Worm (Caenorhabditis elegans): ENCODE measurements around the gene sedl-1.

Gene sedl-1

ce11 chrX:1454385-1454784 is 14.3 kb upstream of the sedl-1 start (continued):
- no peak for TF ChIP-seq elt-4 (tag; optimal IDR thresholded peaks at IDR 0.05)
- peak; percentile 31 for TF ChIP-seq pax-1 (tag; optimal IDR thresholded peaks at IDR 0.05)
- TF ChIP-seq ceh-24 (tag; optimal IDR thresholded peaks at IDR 0.05) = no peak
- TF ChIP-seq ceh-18 (tag; optimal IDR thresholded peaks at IDR 0.05) = peak; percentile 82
- peak; percentile 82 for TF ChIP-seq rnt-1 (tag; optimal IDR thresholded peaks at IDR 0.05)
- no peak for TF ChIP-seq hlh-13 (GFP tag; optimal IDR thresholded peaks at IDR 0.05)
- TF ChIP-seq pat-9 (tag; optimal IDR thresholded peaks at IDR 0.05) = no peak

ce11 chrX:1453770-1454169 is 13.7 kb upstream of the sedl-1 start, which contains the start of gene cebp-1:
TSS of gene cebp-1 (minus strand) at chrX:1453868.
- TF ChIP-seq elt-2 (tag; optimal IDR thresholded peaks at IDR 0.05) = peak; percentile 12
- no peak for TF ChIP-seq npax-4 (tag; optimal IDR thresholded peaks at IDR 0.05)

DNA sequence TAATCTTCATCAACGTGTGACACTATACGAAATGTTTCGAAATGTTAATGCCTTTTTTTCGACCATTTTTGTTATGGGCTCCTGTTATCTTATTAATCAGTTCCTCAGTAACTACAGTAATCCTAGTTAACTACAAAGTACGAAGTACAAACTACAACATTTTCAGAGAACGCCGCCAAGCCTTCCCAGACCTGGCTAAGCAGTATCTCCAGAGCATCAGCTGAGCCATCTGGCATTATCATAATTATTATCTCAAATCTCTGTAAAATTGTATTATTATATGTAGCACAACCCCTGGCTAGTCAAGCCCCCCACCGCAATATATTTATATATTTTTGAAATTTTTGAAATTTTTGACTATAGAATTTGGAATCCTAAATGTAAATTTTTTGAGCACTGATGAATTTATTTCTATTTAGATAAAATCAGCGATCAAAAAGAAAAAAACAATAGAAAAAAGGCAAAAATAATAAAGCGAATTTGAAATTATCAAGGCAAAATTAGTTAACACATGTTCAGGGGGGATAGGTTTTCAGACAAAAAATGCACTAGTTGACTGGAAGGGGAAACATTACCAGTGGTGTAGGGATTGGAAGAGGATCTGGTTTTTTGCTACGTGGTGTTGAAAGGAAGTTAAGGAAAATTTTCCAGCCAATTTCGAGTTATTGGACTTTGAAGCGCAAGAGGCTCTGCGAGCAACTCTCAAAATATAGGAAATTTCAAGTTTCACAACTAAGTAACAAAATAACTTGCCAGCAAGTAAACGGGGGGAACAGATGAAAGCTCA is 11.9 kb upstream of the sedl-1 start:
- no peak for TF ChIP-seq Y22D7AL.16 (tag; optimal IDR thresholded peaks at IDR 0.05)
- TF ChIP-seq ceh-19 (GFP tag; optimal IDR thresholded peaks at IDR 0.05) = no peak
- no peak for TF ChIP-seq unc-55 (GFP tag; optimal IDR thresholded peaks at IDR 0.05)
- TF ChIP-seq F13H6.1 (tag; optimal IDR thresholded peaks at IDR 0.05) = no peak
- no peak for TF ChIP-seq sox-4 (tag; optimal IDR thresholded peaks at IDR 0.05)
- TF ChIP-seq ahr-1 (tag; optimal IDR thresholded peaks at IDR 0.05) = no peak
- TF ChIP-seq mec-3 (tag; optimal IDR thresholded peaks at IDR 0.05; ENCODE audit: borderline replicate concordance) = no peak
- TF ChIP-seq ceh-31 (tag; optimal IDR thresholded peaks at IDR 0.05) = no peak
- no peak for TF ChIP-seq C38D4.7 (GFP tag; optimal IDR thresholded peaks at IDR 0.05)
- no peak for TF ChIP-seq unc-86 (tag; optimal IDR thresholded peaks at IDR 0.05)
- TF ChIP-seq unc-42 (tag; optimal IDR thresholded peaks at IDR 0.05) = no peak
- TF ChIP-seq ztf-16 (tag; optimal IDR thresholded peaks at IDR 0.05) = no peak
- no peak for TF ChIP-seq pha-4 (tag; optimal IDR thresholded peaks at IDR 0.05)
- TF ChIP-seq pag-3 (tag; optimal IDR thresholded peaks at IDR 0.05; ENCODE audit: borderline replicate concordance) = no peak
- TF ChIP-seq nhr-232 (tag; optimal IDR thresholded peaks at IDR 0.05) = no peak

DNA sequence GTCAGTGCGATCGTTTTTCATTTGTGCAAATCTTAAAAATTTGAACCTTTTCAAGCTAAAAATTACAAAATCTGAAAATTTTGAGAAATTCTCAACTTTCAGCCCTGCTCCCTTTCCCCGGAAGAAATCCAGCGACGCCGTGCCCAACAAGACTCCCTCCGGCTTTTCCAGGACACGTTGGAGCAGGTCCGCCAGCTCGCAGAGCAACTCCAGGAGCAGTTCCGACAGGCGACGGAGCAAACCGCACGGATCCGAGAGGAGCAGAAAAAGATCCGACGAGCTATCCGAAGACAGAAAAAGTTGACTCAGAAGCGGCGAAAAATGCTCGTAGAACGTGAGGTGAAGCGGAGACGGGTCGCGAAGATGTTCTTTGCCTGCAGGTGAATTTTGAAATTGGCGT is 11.2 kb upstream of the sedl-1 start:
- no peak for TF ChIP-seq odd-2 (tag; optimal IDR thresholded peaks at IDR 0.05)
- no peak for TF ChIP-seq hlh-13 (GFP tag; optimal IDR thresholded peaks at IDR 0.05)
- no peak for TF ChIP-seq ceh-22 (tag; optimal IDR thresholded peaks at IDR 0.05)
- TF ChIP-seq elt-2 (tag; optimal IDR thresholded peaks at IDR 0.05) = no peak
- no peak for TF ChIP-seq rnt-1 (tag; optimal IDR thresholded peaks at IDR 0.05)
- TF ChIP-seq fkh-6 (tag; optimal IDR thresholded peaks at IDR 0.05) = no peak
- no peak for TF ChIP-seq mec-3 (tag; optimal IDR thresholded peaks at IDR 0.05; ENCODE audit: borderline replicate concordance)
- no peak for TF ChIP-seq ztf-16 (tag; optimal IDR thresholded peaks at IDR 0.05)
- no peak for TF ChIP-seq ceh-6 (GFP tag; optimal IDR thresholded peaks at IDR 0.05)
- TF ChIP-seq gmeb-2 (tag; optimal IDR thresholded peaks at IDR 0.05) = no peak
- no peak for TF ChIP-seq ets-4 (tag; optimal IDR thresholded peaks at IDR 0.05)
- TF ChIP-seq nfya-1 (tag; optimal IDR thresholded peaks at IDR 0.05) = no peak
- no peak for TF ChIP-seq pqm-1 (tag; optimal IDR thresholded peaks at IDR 0.05)
- TF ChIP-seq K09A11.1 (tag; optimal IDR thresholded peaks at IDR 0.05; ENCODE audit: insufficient read depth) = no peak
- TF ChIP-seq ceh-48 (tag; optimal IDR thresholded peaks at IDR 0.05) = no peak
- no peak for TF ChIP-seq Y22D7AL.16 (tag; optimal IDR thresholded peaks at IDR 0.05)
- TF ChIP-seq zip-5 (tag; optimal IDR thresholded peaks at IDR 0.05) = no peak
- TF ChIP-seq F13H6.1 (tag; optimal IDR thresholded peaks at IDR 0.05) = no peak
